Worm (Caenorhabditis elegans): ENCODE data around the gene B0280.11.
A peak's percentile ranks its signal among the peaks of the same experiment; 100 is the strongest.

Gene B0280.11

DNA sequence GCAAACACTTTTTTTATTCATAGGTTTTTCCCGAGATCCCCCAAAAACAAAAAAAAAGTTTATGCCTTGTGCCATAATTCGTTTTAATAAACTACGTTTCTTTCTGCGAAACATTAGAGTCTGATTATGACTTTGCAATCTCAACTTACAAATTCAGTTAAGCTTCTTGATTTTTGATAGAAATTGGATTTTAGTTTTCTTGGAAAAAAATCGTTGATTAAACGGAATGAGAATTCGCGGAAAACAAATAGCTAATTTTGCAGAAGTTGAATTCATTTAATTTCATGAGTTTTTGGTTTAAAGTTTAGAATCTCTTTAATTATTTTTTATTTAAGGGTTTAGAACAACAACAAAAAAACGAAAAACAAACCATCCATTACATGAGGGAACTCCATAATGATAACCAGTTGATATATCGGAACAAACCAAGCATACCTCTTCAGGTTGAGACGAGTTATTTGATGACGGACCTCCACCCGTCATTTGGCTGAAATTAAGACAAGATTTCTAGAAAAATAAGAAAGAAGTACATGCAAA lies 23.1 kb downstream of the B0280.11 start, which contains the start of gene nhr-10:
Gene nhr-10 (minus strand): TSS at position 487 of the 537 bp plus-strand sequence.
- TF ChIP-seq mml-1 (tag; optimal IDR thresholded peaks at IDR 0.05) (no peak), nhr-11 (tag; optimal IDR thresholded peaks at IDR 0.05) (peak; percentile 77), ceh-16 (tag; optimal IDR thresholded peaks at IDR 0.05) (no peak), lin-39 (tag; optimal IDR thresholded peaks at IDR 0.05) (no peak), nhr-28 (tag; optimal IDR thresholded peaks at IDR 0.05) (no peak), unc-62 (GFP tag; optimal IDR thresholded peaks at IDR 0.05) (no peak)

DNA sequence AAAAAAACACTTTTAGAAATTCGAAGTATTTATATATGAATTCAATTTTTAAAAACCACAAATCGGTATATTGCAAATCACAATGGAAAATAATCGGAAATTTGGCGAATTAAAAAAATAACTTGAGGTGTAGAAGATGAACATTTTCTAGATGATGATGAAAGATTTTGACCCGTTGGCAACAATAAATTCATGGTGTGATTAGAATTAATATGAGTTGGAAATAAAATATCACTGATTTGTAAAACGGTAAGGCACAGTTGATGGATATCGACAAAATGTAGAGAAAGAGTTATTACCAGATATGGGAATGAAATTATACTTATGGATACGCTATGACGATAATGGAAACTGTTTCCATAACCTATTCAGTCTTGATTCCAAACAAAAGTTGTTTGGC lies 25.8 kb downstream of the B0280.11 start:
- TF ChIP-seq ama-1 (optimal IDR thresholded peaks at IDR 0.05) (no peak), sea-2 (GFP tag; optimal IDR thresholded peaks at IDR 0.05) (no peak), nhr-237 (tag; optimal IDR thresholded peaks at IDR 0.05) (no peak), ceh-82 (tag; optimal IDR thresholded peaks at IDR 0.05) (no peak), ceh-28 (tag; optimal IDR thresholded peaks at IDR 0.05) (no peak), tbx-2 (tag; optimal IDR thresholded peaks at IDR 0.05) (no peak), daf-12 (tag; optimal IDR thresholded peaks at IDR 0.05) (no peak)

DNA sequence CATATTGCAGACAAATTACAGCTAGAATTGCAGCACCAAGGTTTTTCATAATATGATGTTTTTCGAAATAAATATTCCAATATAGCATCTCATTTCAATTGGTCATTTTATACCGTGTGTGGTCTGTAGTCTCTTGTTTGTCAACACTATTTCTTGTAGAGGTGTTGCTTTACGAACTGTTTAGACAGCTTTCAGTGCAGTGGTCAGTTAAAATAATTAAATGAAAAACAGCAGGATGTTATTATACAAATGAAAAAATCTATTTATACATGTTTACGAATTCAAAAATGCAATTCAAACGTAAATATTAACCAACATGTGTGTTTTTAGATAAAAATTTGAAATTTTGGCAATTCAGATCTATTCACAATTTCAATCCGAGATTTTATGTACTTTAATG lies 26.3 kb downstream of the B0280.11 start, which contains the start of gene B0280.7:
Gene B0280.7 (minus strand): TSS at position 101 of the 400 bp plus-strand sequence.
- TF ChIP-seq ceh-82 (tag; optimal IDR thresholded peaks at IDR 0.05) (no peak), zag-1 (tag; optimal IDR thresholded peaks at IDR 0.05) (no peak), mml-1 (tag; optimal IDR thresholded peaks at IDR 0.05) (no peak), elt-2 (tag; optimal IDR thresholded peaks at IDR 0.05) (no peak), tbx-2 (tag; optimal IDR thresholded peaks at IDR 0.05) (no peak), pqm-1 (tag; optimal IDR thresholded peaks at IDR 0.05) (no peak), sea-2 (GFP tag; optimal IDR thresholded peaks at IDR 0.05) (no peak), nhr-11 (tag; optimal IDR thresholded peaks at IDR 0.05) (no peak), R02D3.7 (tag; optimal IDR thresholded peaks at IDR 0.05) (no peak), nhr-43 (tag; optimal IDR thresholded peaks at IDR 0.05; ENCODE audit: poor library complexity, severe bottlenecking) (no peak), fkh-10 (GFP tag; optimal IDR thresholded peaks at IDR 0.05) (no peak), hmg-11 (tag; optimal IDR thresholded peaks at IDR 0.05) (no peak), ceh-16 (tag; optimal IDR thresholded peaks at IDR 0.05) (no peak), daf-12 (tag; optimal IDR thresholded peaks at IDR 0.05) (no peak), egl-5 (tag; optimal IDR thresholded peaks at IDR 0.05) (no peak), lsy-12 (tag; optimal IDR thresholded peaks at IDR 0.05) (no peak), egl-27 (tag; optimal IDR thresholded peaks at IDR 0.05) (no peak), ztf-11 (tag; optimal IDR thresholded peaks at IDR 0.05) (no peak), lin-15B (tag; optimal IDR thresholded peaks at IDR 0.05) (no peak)

DNA sequence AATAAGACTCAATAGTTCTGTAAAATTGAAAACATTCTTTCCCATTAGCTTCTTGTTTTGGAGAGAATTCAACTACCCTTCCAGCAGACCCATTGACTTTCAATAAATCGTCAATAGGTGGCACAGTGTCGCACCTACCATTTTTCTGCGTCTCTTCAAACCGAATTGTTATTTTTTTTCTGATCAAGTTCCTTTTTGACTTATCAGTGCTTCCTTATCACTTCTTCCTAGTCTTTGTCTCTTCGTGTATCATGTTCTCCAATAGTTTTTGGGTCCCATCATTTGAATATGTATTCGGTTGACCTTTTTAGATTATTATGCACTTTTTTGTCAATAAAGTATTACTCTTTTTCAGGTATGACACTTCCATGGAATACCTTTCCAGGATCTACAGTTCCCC lies 30.1 kb downstream of the B0280.11 start, which contains the start of gene odd-1:
Gene odd-1 (plus strand): TSS at position 349 of the 400 bp plus-strand sequence.
- peak; percentile 17 for TF ChIP-seq pha-4 (tag; optimal IDR thresholded peaks at IDR 0.05)
- TF ChIP-seq mdl-1 (tag; optimal IDR thresholded peaks at IDR 0.05) = no peak
- peak; percentile 59 for TF ChIP-seq pqm-1 (tag; optimal IDR thresholded peaks at IDR 0.05)
- TF ChIP-seq elt-2 (tag; optimal IDR thresholded peaks at IDR 0.05) = peak; percentile 77

DNA sequence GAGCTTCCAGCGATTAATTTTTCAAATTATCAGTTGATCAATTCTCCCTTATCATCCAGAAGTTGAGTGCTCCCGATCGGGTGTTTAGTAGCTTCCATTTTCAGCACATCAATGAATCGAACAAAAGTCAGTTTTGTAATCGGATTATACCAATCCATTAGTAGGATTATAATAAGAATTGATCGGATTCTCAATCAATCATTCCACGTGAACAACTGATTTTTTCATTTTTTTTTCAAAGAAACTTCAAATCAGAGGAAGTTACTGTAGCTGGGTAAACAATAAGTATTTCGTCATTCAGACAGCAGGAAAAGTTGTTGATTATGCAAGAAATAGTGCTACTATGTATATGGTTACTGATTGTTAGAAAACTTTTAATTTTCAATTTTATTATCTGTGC lies 31.2 kb downstream of the B0280.11 start:
- TF ChIP-seq nhr-11 (tag; optimal IDR thresholded peaks at IDR 0.05) (no peak), lsy-12 (tag; optimal IDR thresholded peaks at IDR 0.05) (no peak), pqm-1 (tag; optimal IDR thresholded peaks at IDR 0.05) (peak; percentile 55), elt-2 (tag; optimal IDR thresholded peaks at IDR 0.05) (peak; percentile 72)

DNA sequence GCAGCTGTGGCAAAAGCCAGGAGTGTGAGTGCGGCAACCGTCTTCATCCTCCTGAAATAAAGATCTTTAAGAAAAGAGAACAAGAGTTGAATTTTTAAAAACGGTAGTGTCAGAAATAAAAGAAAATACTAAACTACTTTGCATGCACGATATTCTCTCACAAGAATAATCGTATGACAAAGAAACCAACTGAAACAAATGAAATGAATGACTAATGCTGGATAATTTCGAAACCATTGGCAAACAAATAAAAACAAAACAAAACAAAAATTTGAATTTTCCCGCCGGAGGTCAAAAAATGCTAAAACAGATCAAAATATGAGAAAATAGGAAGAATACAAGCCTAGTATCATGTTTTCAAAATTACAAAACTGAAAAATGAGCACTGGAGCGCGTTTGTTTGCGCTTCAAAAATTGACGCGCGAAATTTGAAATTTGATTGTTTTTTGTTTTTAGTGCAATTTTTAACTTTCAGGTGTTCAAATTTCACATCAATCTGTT lies 34.1 kb downstream of the B0280.11 start, which contains the start of gene cpg-2:
Gene cpg-2 (minus strand): TSS at position 51 of the 501 bp plus-strand sequence.
- no peak for TF ChIP-seq snpc-4 (tag; optimal IDR thresholded peaks at IDR 0.05)
- TF ChIP-seq zag-1 (tag; optimal IDR thresholded peaks at IDR 0.05) = no peak
- TF ChIP-seq elt-1 (tag; optimal IDR thresholded peaks at IDR 0.05) = no peak
- TF ChIP-seq ceh-82 (tag; optimal IDR thresholded peaks at IDR 0.05) = no peak
- TF ChIP-seq R02D3.7 (tag; optimal IDR thresholded peaks at IDR 0.05) = no peak
- no peak for TF ChIP-seq elt-2 (tag; optimal IDR thresholded peaks at IDR 0.05)
- no peak for TF ChIP-seq lsy-12 (tag; optimal IDR thresholded peaks at IDR 0.05)
- no peak for TF ChIP-seq mdl-1 (tag; optimal IDR thresholded peaks at IDR 0.05)
- TF ChIP-seq pqm-1 (tag; optimal IDR thresholded peaks at IDR 0.05) = no peak
- TF ChIP-seq nhr-23 (tag; optimal IDR thresholded peaks at IDR 0.05) = no peak
- no peak for TF ChIP-seq tbx-2 (tag; optimal IDR thresholded peaks at IDR 0.05)
- no peak for TF ChIP-seq ztf-4 (tag; optimal IDR thresholded peaks at IDR 0.05)
- no peak for TF ChIP-seq nhr-67 (tag; optimal IDR thresholded peaks at IDR 0.05)
- TF ChIP-seq nhr-43 (tag; optimal IDR thresholded peaks at IDR 0.05; ENCODE audit: poor library complexity, severe bottlenecking) = no peak
- TF ChIP-seq lin-15B (tag; optimal IDR thresholded peaks at IDR 0.05) = no peak
- TF ChIP-seq ama-1 (optimal IDR thresholded peaks at IDR 0.05) = no peak
